Worm (Caenorhabditis elegans) whole organism, young adult: ENCODE data around the gene Y66D12A.7.

Source experiments
- B0019.2 ChIP-seq: fragments of 200-800 bp; sonication (Bioruptor generic); conservative IDR thresholded peaks from 2 replicates; pipeline ENCODE4 v1.3.6; 2022; ENCODE audit warnings: missing genetic modification reagents, missing genetic modification characterization, missing compliant biosample characterization
- F33H1.4 ChIP-seq: fragments of 200-800 bp; sonication (Bioruptor generic); IDR thresholded peaks from 2 replicates; pipeline ENCODE4 v1.3.6; 2022; ENCODE audit warnings: missing genetic modification reagents, missing genetic modification characterization, missing compliant biosample characterization
- K11D2.4 ChIP-seq: fragments of 200-800 bp; sonication (Bioruptor generic); IDR thresholded peaks from 2 replicates; pipeline ENCODE4 v1.3.6; 2022; ENCODE audit warnings: missing genetic modification reagents, missing genetic modification characterization, missing compliant biosample characterization
- K12H6.12 ChIP-seq: fragments of 200-800 bp; sonication (Bioruptor generic); optimal IDR thresholded peaks from 2 replicates; lab custom pipeline; 2018; ENCODE audit warnings: mild to moderate bottlenecking, missing genetic modification characterization, missing compliant biosample characterization
- T26A5.8 ChIP-seq: sonication (generic microtip); optimal IDR thresholded peaks from 2 replicates; lab custom pipeline; 2016; ENCODE audit warnings: missing genetic modification characterization, missing compliant biosample characterization
- Y53G8AR.9 ChIP-seq: fragments of 200-800 bp; sonication (Bioruptor generic); conservative IDR thresholded peaks from 2 replicates; pipeline ENCODE4 v1.3.6; 2022; ENCODE audit warnings: missing genetic modification reagents, missing genetic modification characterization, missing compliant biosample characterization
- aptf-2 ChIP-seq: fragments of 200-800 bp; sonication (Bioruptor generic); conservative IDR thresholded peaks from 2 replicates; pipeline ENCODE4 v1.3.6; 2022; ENCODE audit warnings: missing genetic modification reagents, missing genetic modification characterization, missing compliant biosample characterization
- aptf-3 ChIP-seq: fragments of 200-800 bp; sonication (Bioruptor generic); IDR thresholded peaks from 2 replicates; pipeline ENCODE4 v1.3.6; 2022; ENCODE audit warnings: missing genetic modification characterization, missing compliant biosample characterization
- atf-7 ChIP-seq: sonication (generic microtip); optimal IDR thresholded peaks from 2 replicates; lab custom pipeline; 2017; ENCODE audit warnings: mild to moderate bottlenecking, missing genetic modification characterization, missing compliant biosample characterization
- attf-5 ChIP-seq: fragments of 200-800 bp; sonication (Bioruptor generic); optimal IDR thresholded peaks from 2 replicates; lab custom pipeline; 2018; ENCODE audit warnings: mild to moderate bottlenecking, missing genetic modification characterization, missing compliant biosample characterization
- bed-2 ChIP-seq: fragments of 200-800 bp; sonication (Bioruptor generic); IDR thresholded peaks from 2 replicates; pipeline ENCODE4 v1.3.6; 2022; ENCODE audit warnings: missing genetic modification reagents, missing genetic modification characterization, missing compliant biosample characterization
- cebp-1 ChIP-seq, 2 experiments: fragments of 200-800 bp in 1 of 2; sonication (Bioruptor generic) in 1 of 2; sonication (generic microtip) in 1 of 2; IDR thresholded peaks in 1 of 2; optimal IDR thresholded peaks in 1 of 2; 2 replicates each; pipeline versions ENCODE4 v1.3.6 to Lab custom; 2017 to 2022; ENCODE audit warnings: missing compliant biosample characterization in 2 of 2, missing genetic modification characterization in 2 of 2, mild to moderate bottlenecking in 1 of 2, missing genetic modification reagents in 1 of 2, moderate library complexity in 1 of 2
- cebp-2 ChIP-seq: fragments of 200-800 bp; sonication (Bioruptor generic); IDR thresholded peaks from 2 replicates; pipeline ENCODE4 v1.3.6; 2022; ENCODE audit warnings: missing genetic modification characterization, missing compliant biosample characterization
- ceh-100 ChIP-seq: fragments of 200-800 bp; sonication (Bioruptor generic); IDR thresholded peaks from 2 replicates; pipeline ENCODE4 v1.3.6; 2022; ENCODE audit warnings: missing genetic modification reagents, missing genetic modification characterization, missing compliant biosample characterization
- ceh-27 ChIP-seq: fragments of 200-800 bp; sonication (Bioruptor generic); optimal IDR thresholded peaks from 2 replicates; lab custom pipeline; 2018; ENCODE audit warnings: mild to moderate bottlenecking, missing genetic modification characterization, moderate library complexity, missing compliant biosample characterization
- die-1 ChIP-seq: sonication (generic microtip); optimal IDR thresholded peaks from 2 replicates; lab custom pipeline; 2016; ENCODE audit warnings: missing genotype, mild to moderate bottlenecking, missing genetic modification characterization, missing compliant biosample characterization
- dpl-1 ChIP-seq: fragments of 150-350 bp; optimal IDR thresholded peaks from 2 replicates; lab custom pipeline; 2014; ENCODE audit warnings: missing biosample characterization, missing genetic modification reagents, missing genetic modification characterization
- egl-18 ChIP-seq: fragments of 200-800 bp; sonication (Bioruptor generic); IDR thresholded peaks from 2 replicates; pipeline ENCODE4 v1.3.6; 2022; ENCODE audit warnings: missing genetic modification reagents, missing genetic modification characterization, missing compliant biosample characterization
- egrh-3 ChIP-seq: fragments of 200-800 bp; sonication (Bioruptor generic); IDR thresholded peaks from 2 replicates; pipeline ENCODE4 v1.3.6; 2022; ENCODE audit warnings: missing genetic modification reagents, missing genetic modification characterization, missing compliant biosample characterization
- ets-4 ChIP-seq: fragments of 200-800 bp; sonication (Bioruptor generic); optimal IDR thresholded peaks from 2 replicates; lab custom pipeline; 2018; ENCODE audit warnings: mild to moderate bottlenecking, missing genetic modification characterization, missing compliant biosample characterization
- hmg-1.2 ChIP-seq: fragments of 200-800 bp; sonication (Bioruptor generic); IDR thresholded peaks from 2 replicates; pipeline ENCODE4 v1.3.6; 2022; ENCODE audit warnings: missing genetic modification reagents, missing genetic modification characterization, missing compliant biosample characterization
- lin-26 ChIP-seq: fragments of 200-800 bp; sonication (Bioruptor generic); IDR thresholded peaks from 2 replicates; pipeline ENCODE4 v1.3.6; 2022; ENCODE audit warnings: missing genetic modification reagents, missing genetic modification characterization, missing compliant biosample characterization
- lin-54 ChIP-seq: fragments of 200-800 bp; sonication (Bioruptor generic); optimal IDR thresholded peaks from 2 replicates; lab custom pipeline; 2018; ENCODE audit warnings: mild to moderate bottlenecking, missing genetic modification characterization, missing compliant biosample characterization
- lir-1 ChIP-seq: fragments of 200-800 bp; sonication (Bioruptor generic); conservative IDR thresholded peaks from 2 replicates; pipeline ENCODE4 v1.3.6; 2022; ENCODE audit warnings: missing genetic modification reagents, missing genetic modification characterization, missing compliant biosample characterization
- madf-10 ChIP-seq: sonication (generic microtip); optimal IDR thresholded peaks from 2 replicates; lab custom pipeline; 2016; ENCODE audit warnings: mild to moderate bottlenecking, missing genetic modification characterization, missing compliant biosample characterization
- madf-8 ChIP-seq: fragments of 200-800 bp; sonication (Bioruptor generic); conservative IDR thresholded peaks from 2 replicates; pipeline ENCODE4 v1.3.6; 2022; ENCODE audit warnings: missing genetic modification reagents, missing genetic modification characterization, missing compliant biosample characterization
- mel-28 ChIP-seq: sonication (generic microtip); optimal IDR thresholded peaks from 2 replicates; lab custom pipeline; 2016; ENCODE audit warnings: borderline replicate concordance, mild to moderate bottlenecking, missing genetic modification characterization, missing compliant biosample characterization
- nfya-2 ChIP-seq: fragments of 200-800 bp; sonication (Bioruptor generic); IDR thresholded peaks from 2 replicates; pipeline ENCODE4 v1.3.6; 2022; ENCODE audit warnings: missing genetic modification reagents, missing genetic modification characterization, missing compliant biosample characterization
- nfyb-1 ChIP-seq: fragments of 200-800 bp; sonication (Bioruptor generic); IDR thresholded peaks from 2 replicates; pipeline ENCODE4 v1.3.6; 2022; ENCODE audit warnings: missing genetic modification reagents, missing genetic modification characterization, missing compliant biosample characterization
- pbrm-1 ChIP-seq: fragments of 200-800 bp; sonication (Bioruptor generic); IDR thresholded peaks from 2 replicates; pipeline ENCODE4 v1.3.6; 2022; ENCODE audit warnings: missing genetic modification reagents, missing genetic modification characterization, missing compliant biosample characterization
- snpc-1.1 ChIP-seq: sonication (generic microtip); optimal IDR thresholded peaks from 2 replicates; lab custom pipeline; 2017; ENCODE audit warnings: missing genetic modification characterization, mild to moderate bottlenecking, missing compliant biosample characterization, antibody characterized with exemption, moderate library complexity, missing genotype, missing genetic modification reagents; ENCODE audit not compliant: insufficient read depth
- snpc-1.3 ChIP-seq: sonication (generic microtip); optimal IDR thresholded peaks from 2 replicates; lab custom pipeline; 2017; ENCODE audit warnings: missing genetic modification characterization, mild to moderate bottlenecking, missing compliant biosample characterization, antibody characterized with exemption, moderate library complexity, missing genotype, missing genetic modification reagents; ENCODE audit not compliant: insufficient read depth
- somi-1 ChIP-seq: fragments of 200-800 bp; sonication (Bioruptor generic); optimal IDR thresholded peaks from 2 replicates; lab custom pipeline; 2018; ENCODE audit warnings: mild to moderate bottlenecking, missing genetic modification characterization, missing compliant biosample characterization
- tbx-9 ChIP-seq: sonication (generic microtip); optimal IDR thresholded peaks from 2 replicates; lab custom pipeline; 2016; ENCODE audit warnings: borderline replicate concordance, missing genetic modification characterization, inconsistent platforms, missing compliant biosample characterization
- zfh-2 ChIP-seq: fragments of 200-800 bp; sonication (Bioruptor generic); conservative IDR thresholded peaks from 2 replicates; pipeline ENCODE4 v1.3.6; 2022; ENCODE audit warnings: missing genetic modification reagents, missing genetic modification characterization, missing compliant biosample characterization
- ztf-18 ChIP-seq: sonication (generic microtip); optimal IDR thresholded peaks from 2 replicates; lab custom pipeline; 2016; ENCODE audit warnings: missing genotype, mild to moderate bottlenecking, missing genetic modification characterization, missing compliant biosample characterization
- ztf-26 ChIP-seq: sonication (generic microtip); optimal IDR thresholded peaks from 2 replicates; lab custom pipeline; 2017; ENCODE audit warnings: missing genetic modification characterization, missing compliant biosample characterization
- ztf-3 ChIP-seq: fragments of 200-800 bp; sonication (Bioruptor generic); optimal IDR thresholded peaks from 2 replicates; lab custom pipeline; 2018; ENCODE audit warnings: mild to moderate bottlenecking, missing genetic modification characterization, missing compliant biosample characterization
- ztf-6 ChIP-seq: fragments of 200-800 bp; sonication (Bioruptor generic); IDR thresholded peaks from 2 replicates; pipeline ENCODE4 v1.3.6; 2022; ENCODE audit warnings: missing genetic modification reagents, missing genetic modification characterization, missing compliant biosample characterization

Y66D12A.7 gene

ce11 chrIII:11561597-11561996 is 18.7 kb downstream of the Y66D12A.7 start:
- peak; percentile 22; the same call in 1 of the 2 replicates for TF ChIP-seq egrh-3 (GFP tag; lab: Robert Waterston, UW)
- no peak for TF ChIP-seq ets-4 (GFP tag; lab: Kevin White, UChicago)
- TF ChIP-seq zfh-2 (GFP tag; lab: Robert Waterston, UW) = peak; percentile 54; the same call in 1 of the 2 replicates

ce11 chrIII:11560504-11561202 is 19.6 kb downstream of the Y66D12A.7 start, which contains the start of gene ztf-29:
Gene ztf-29 (plus strand): TSS chrIII:11561152.
- TF ChIP-seq ztf-3 (GFP tag; lab: Kevin White, UChicago) = no peak
- 0 out of 2 replicates have a peak, but pooled peaks have one; percentile 38 for TF ChIP-seq nfyb-1 (GFP tag; lab: Robert Waterston, UW)
- TF ChIP-seq ceh-27 (GFP tag; lab: Kevin White, UChicago) = no peak
- TF ChIP-seq madf-8 (GFP tag; lab: Robert Waterston, UW) = no peak
- no peak for TF ChIP-seq T26A5.8 (tag; lab: Kevin White, UChicago)
- TF ChIP-seq die-1 (tag; lab: Kevin White, UChicago) = no peak
- peak; percentile 48 for TF ChIP-seq hmg-1.2 (GFP tag; lab: Robert Waterston, UW)

- TF ChIP-seq B0019.2 (no peak), nfya-2 (GFP tag; lab: Robert Waterston, UW) (no peak), lin-26 (0 out of 2 replicates have a peak, but pooled peaks have one; percentile 37), zfh-2 (GFP tag; lab: Robert Waterston, UW) (peak; percentile 48; the same call in 1 of the 2 replicates), bed-2 (GFP tag; lab: Robert Waterston, UW) (no peak), Y53G8AR.9 (GFP tag; lab: Robert Waterston, UW) (no peak), ztf-26 (tag; lab: Kevin White, UChicago) (no peak)
Measured at ce11 chrIII:11559677-11560076, 20.6 kb downstream of the Y66D12A.7 start.

- TF ChIP-seq mel-28 (tag; lab: Kevin White, UChicago) (no peak), dpl-1 (GFP tag; lab: Kevin White, UChicago) (no peak), cebp-1 (GFP tag; IDR thresholded peaks at IDR 0.05; lab: Robert Waterston, UW) (no peak), cebp-1 (tag; optimal IDR thresholded peaks at IDR 0.05; lab: Kevin White, UChicago) (no peak), F33H1.4 (no peak), ztf-6 (no peak), attf-5 (no peak), snpc-1.1 (no peak)
Measured at ce11 chrIII:11558251-11558650, 22.0 kb downstream of the Y66D12A.7 start.

ce11 chrIII:11556860-11557259 is 23.4 kb downstream of the Y66D12A.7 start:
- TF ChIP-seq cebp-1 (GFP tag; IDR thresholded peaks at IDR 0.05; lab: Robert Waterston, UW) (no peak), cebp-1 (tag; optimal IDR thresholded peaks at IDR 0.05; lab: Kevin White, UChicago) (no peak), cebp-2 (GFP tag; lab: Robert Waterston, UW) (no peak), snpc-1.1 (no peak), ztf-18 (tag; lab: Kevin White, UChicago) (no peak), lin-26 (0 out of 2 replicates have a peak, but pooled peaks have one; percentile 69), egrh-3 (GFP tag; lab: Robert Waterston, UW) (peak; percentile 51; the same call in 1 of the 2 replicates), aptf-2 (GFP tag; lab: Robert Waterston, UW) (no peak), tbx-9 (tag; lab: Kevin White, UChicago) (no peak), lin-54 (GFP tag; lab: Kevin White, UChicago) (no peak), aptf-3 (GFP tag; lab: Robert Waterston, UW) (no peak), K11D2.4 (GFP tag; lab: Robert Waterston, UW) (no peak), snpc-1.3 (tag; lab: Kevin White, UChicago) (no peak), somi-1 (GFP tag; lab: Kevin White, UChicago) (no peak), zfh-2 (GFP tag; lab: Robert Waterston, UW) (peak; percentile 85), lir-1 (no peak), madf-10 (no peak), K12H6.12 (tag; lab: Kevin White, UChicago) (no peak), ceh-100 (GFP tag; lab: Robert Waterston, UW) (no peak), egl-18 (GFP tag; lab: Robert Waterston, UW) (no peak), atf-7 (tag; lab: Kevin White, UChicago) (no peak), Y53G8AR.9 (GFP tag; lab: Robert Waterston, UW) (no peak), pbrm-1 (GFP tag; lab: Robert Waterston, UW) (no peak)
